Fruit fly (Drosophila melanogaster) Kc167 (cell line): Measurements from ENCODE around the gene CG17224.

Experiments used
- Myc ChIP-seq: fragments of >200 bp; optimal IDR thresholded peaks from 2 replicates; lab custom pipeline; 2017; ENCODE audit warnings: missing external identifiers
- Sin3A ChIP-seq: fragments of >200 bp; optimal IDR thresholded peaks from 2 replicates; lab custom pipeline; 2018; ENCODE audit warnings: missing external identifiers
- h ChIP-seq: fragments of >200 bp; optimal IDR thresholded peaks from 3 replicates; lab custom pipeline; 2018; ENCODE audit warnings: missing external identifiers
- insv ChIP-seq: fragments of >200 bp; optimal IDR thresholded peaks from 3 replicates; lab custom pipeline; 2018; ENCODE audit warnings: missing external identifiers
- psq ChIP-seq: fragments of >200 bp; optimal IDR thresholded peaks from 2 replicates; lab custom pipeline; 2017; ENCODE audit warnings: missing external identifiers
- ttk ChIP-seq: sonication (Bioruptor generic); optimal IDR thresholded peaks from 2 replicates; lab custom pipeline; 2017; ENCODE audit warnings: missing external identifiers

Gene CG17224

dm6 chr2L:3003399-3003798 lies 14.7 kb downstream of the CG17224 start:
- TF ChIP-seq Sin3A (lab: Kevin White, UChicago) = no peak
- TF ChIP-seq psq (lab: Kevin White, UChicago) = no peak
- no peak for TF ChIP-seq ttk (lab: Kevin White, UChicago)
- no peak for TF ChIP-seq Myc (lab: Kevin White, UChicago)
- TF ChIP-seq insv (lab: Kevin White, UChicago) = no peak

dm6 chr2L:3001953-3002352 lies 16.2 kb downstream of the CG17224 start:
- TF ChIP-seq Myc (lab: Kevin White, UChicago) (no peak), psq (lab: Kevin White, UChicago) (no peak), Sin3A (lab: Kevin White, UChicago) (no peak), h (no peak), ttk (lab: Kevin White, UChicago) (no peak), insv (lab: Kevin White, UChicago) (no peak)

- TF ChIP-seq insv (lab: Kevin White, UChicago) (no peak), Sin3A (lab: Kevin White, UChicago) (no peak), ttk (lab: Kevin White, UChicago) (no peak), h (no peak), psq (lab: Kevin White, UChicago) (no peak), Myc (lab: Kevin White, UChicago) (no peak)
Measured at dm6 chr2L:3000517-3000934, 17.6 kb downstream of the CG17224 start.

dm6 chr2L:2999609-3000008 lies 18.5 kb downstream of the CG17224 start:
- TF ChIP-seq ttk (lab: Kevin White, UChicago) (no peak), Sin3A (lab: Kevin White, UChicago) (no peak), h (no peak), psq (lab: Kevin White, UChicago) (no peak), insv (lab: Kevin White, UChicago) (no peak), Myc (lab: Kevin White, UChicago) (no peak)

dm6 chr2L:2999113-2999512 lies 19.0 kb downstream of the CG17224 start, which contains the start of gene Ccdc85:
Gene Ccdc85, plus strand, starts transcription at chr2L:2999286.
- no peak for TF ChIP-seq Myc (lab: Kevin White, UChicago)
- TF ChIP-seq ttk (lab: Kevin White, UChicago) = no peak
- TF ChIP-seq insv (lab: Kevin White, UChicago) = no peak
- no peak for TF ChIP-seq Sin3A (lab: Kevin White, UChicago)
- TF ChIP-seq psq (lab: Kevin White, UChicago) = no peak
- TF ChIP-seq h = no peak

dm6 chr2L:2993702-2994101 lies 24.4 kb downstream of the CG17224 start:
- TF ChIP-seq Sin3A (lab: Kevin White, UChicago) (no peak), psq (lab: Kevin White, UChicago) (no peak), h (no peak), Myc (lab: Kevin White, UChicago) (no peak), insv (lab: Kevin White, UChicago) (no peak), ttk (lab: Kevin White, UChicago) (no peak)

- no peak for TF ChIP-seq Myc (lab: Kevin White, UChicago)
- no peak for TF ChIP-seq psq (lab: Kevin White, UChicago)
- TF ChIP-seq insv (lab: Kevin White, UChicago) = no peak
- no peak for TF ChIP-seq Sin3A (lab: Kevin White, UChicago)
- no peak for TF ChIP-seq ttk (lab: Kevin White, UChicago)
- no peak for TF ChIP-seq h
Measured at dm6 chr2L:2993236-2993635, 24.9 kb downstream of the CG17224 start.

dm6 chr2L:2992664-2993174 lies 25.4 kb downstream of the CG17224 start, which contains the start of the genes okr and CG3558:
Gene okr, minus strand, starts transcription at chr2L:2992759.
Gene CG3558, plus strand, starts transcription at chr2L:2992870.
- no peak for TF ChIP-seq h
- no peak for TF ChIP-seq insv (lab: Kevin White, UChicago)
- TF ChIP-seq psq (lab: Kevin White, UChicago) = no peak
- TF ChIP-seq Sin3A (lab: Kevin White, UChicago) = no peak
- TF ChIP-seq ttk (lab: Kevin White, UChicago) = no peak
- TF ChIP-seq Myc (lab: Kevin White, UChicago) = no peak

dm6 chr2L:2987681-2988381 lies 30.3 kb downstream of the CG17224 start, which contains the start of the genes Chd1 and Bem46:
Gene Chd1, minus strand, starts transcription at chr2L:2987723.
Gene Bem46, plus strand, starts transcription at chr2L:2988116.
- TF ChIP-seq Sin3A (lab: Kevin White, UChicago) (no peak), Myc (lab: Kevin White, UChicago) (no peak)

dm6 chr2L:2986776-2987175 lies 31.3 kb downstream of the CG17224 start:
- no peak for TF ChIP-seq h
- TF ChIP-seq Sin3A (lab: Kevin White, UChicago) = no peak
- no peak for TF ChIP-seq Myc (lab: Kevin White, UChicago)
- TF ChIP-seq insv (lab: Kevin White, UChicago) = no peak
- no peak for TF ChIP-seq psq (lab: Kevin White, UChicago)
- no peak for TF ChIP-seq ttk (lab: Kevin White, UChicago)

- no peak for TF ChIP-seq ttk (lab: Kevin White, UChicago)
- no peak for TF ChIP-seq Sin3A (lab: Kevin White, UChicago)
- TF ChIP-seq insv (lab: Kevin White, UChicago) = no peak
- TF ChIP-seq h = no peak
- TF ChIP-seq Myc (lab: Kevin White, UChicago) = no peak
- TF ChIP-seq psq (lab: Kevin White, UChicago) = no peak
Measured at dm6 chr2L:2979091-2979490, 39.0 kb downstream of the CG17224 start, which contains the start of gene CG9643. Gene CG9643, minus strand, starts transcription at chr2L:2979288.

- TF ChIP-seq ttk (lab: Kevin White, UChicago) (no peak), psq (lab: Kevin White, UChicago) (no peak), Myc (lab: Kevin White, UChicago) (no peak), h (no peak), Sin3A (lab: Kevin White, UChicago) (no peak), insv (lab: Kevin White, UChicago) (no peak)
Measured at dm6 chr2L:2976829-2977228, 41.3 kb downstream of the CG17224 start, which contains the start of the genes CG9641 and CG3165. Gene CG9641, minus strand, starts transcription at chr2L:2976862. Gene CG3165, plus strand, starts transcription at chr2L:2977122.
